Worm (Caenorhabditis elegans): Measurements from ENCODE around the gene plk-1.
A peak's percentile ranks its signal among the peaks of the same experiment; 100 is the strongest.

plk-1 gene

DNA sequence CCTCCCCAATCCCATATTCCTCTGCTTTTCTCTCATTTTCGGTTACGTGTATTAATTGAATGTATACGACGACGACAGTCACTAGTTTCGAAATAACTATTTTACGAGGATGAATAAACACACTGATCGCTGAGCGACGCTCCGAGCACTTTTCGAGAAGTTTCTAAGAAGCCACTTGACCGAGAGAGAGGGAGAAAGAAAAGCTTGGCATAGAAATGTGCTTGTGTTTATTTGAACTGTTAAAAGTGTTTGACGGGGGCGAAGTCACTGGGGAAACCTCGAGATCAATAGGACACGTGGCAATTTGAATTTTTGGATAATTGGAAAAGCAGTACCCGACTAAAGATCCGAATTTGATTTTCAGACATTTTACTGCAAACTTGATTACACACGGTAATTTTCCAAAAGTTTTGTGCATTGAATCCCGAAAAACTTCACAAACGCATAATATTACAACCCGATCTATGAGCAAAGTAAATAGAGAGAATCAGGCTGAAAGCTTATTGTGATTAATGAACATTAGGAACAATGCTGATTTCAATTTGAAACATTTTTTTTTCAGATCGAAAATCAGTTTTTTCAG, 35.5 kb downstream of the plk-1 start:
- TF ChIP-seq pha-4 (tag; optimal IDR thresholded peaks at IDR 0.05): peak; percentile 68
- no peak for TF ChIP-seq nhr-2 (tag; optimal IDR thresholded peaks at IDR 0.05)
- no peak for TF ChIP-seq unc-120 (tag; optimal IDR thresholded peaks at IDR 0.05; ENCODE audit: poor library complexity, severe bottlenecking)

DNA sequence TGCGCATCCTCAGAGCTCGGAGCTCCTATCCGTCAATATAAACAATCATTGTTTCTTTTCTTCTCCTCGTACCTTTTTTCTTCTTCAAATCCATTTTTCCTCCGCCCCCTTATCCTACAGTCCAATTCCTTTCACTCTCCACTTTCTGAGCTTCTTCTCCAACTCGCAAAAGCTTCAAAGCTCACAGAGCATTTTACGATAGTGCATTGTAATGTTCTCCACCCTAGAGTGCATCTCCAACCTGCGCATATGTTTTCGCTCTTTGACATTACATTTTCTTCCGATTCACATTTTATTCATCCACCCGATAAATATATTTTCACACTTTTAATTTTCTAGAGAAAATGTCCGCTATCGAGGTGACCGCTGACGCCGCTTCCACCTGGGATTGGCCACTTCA, 36.6 kb downstream of the plk-1 start, which contains the start of gene hsp-12.2:
Gene hsp-12.2, plus strand, starts transcription at position 301 of the 400 bp plus-strand sequence.
- TF ChIP-seq nhr-28 (tag; optimal IDR thresholded peaks at IDR 0.05) (no peak), nhr-2 (tag; optimal IDR thresholded peaks at IDR 0.05) (no peak), nhr-12 (tag; optimal IDR thresholded peaks at IDR 0.05) (no peak), nhr-237 (tag; optimal IDR thresholded peaks at IDR 0.05) (peak; percentile 23), hlh-1 (tag; optimal IDR thresholded peaks at IDR 0.05) (peak; percentile 64)

DNA sequence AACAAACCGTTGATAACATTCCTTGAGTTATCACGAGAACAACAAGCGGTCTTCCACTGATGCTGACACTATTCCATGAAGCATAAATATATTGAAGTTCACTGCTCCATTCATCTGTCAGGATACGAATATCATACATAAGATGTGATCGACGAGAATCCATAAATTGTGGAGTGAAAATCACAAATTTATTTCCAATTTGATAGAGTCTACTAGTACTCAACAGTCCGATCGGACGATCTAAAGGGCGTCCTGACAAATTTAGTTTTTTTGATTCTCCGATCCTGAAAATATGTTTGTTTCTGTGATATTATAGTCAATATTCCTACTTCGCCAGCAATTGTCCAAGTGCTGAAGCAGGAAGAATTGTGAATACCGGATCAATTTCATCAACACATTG, 41.1 kb downstream of the plk-1 start:
- TF ChIP-seq M03D4.4 (tag; optimal IDR thresholded peaks at IDR 0.05): no peak
- no peak for TF ChIP-seq cnd-1 (tag; optimal IDR thresholded peaks at IDR 0.05)
- no peak for TF ChIP-seq lsy-2 (tag; optimal IDR thresholded peaks at IDR 0.05)
- TF ChIP-seq blmp-1 (tag; optimal IDR thresholded peaks at IDR 0.05): no peak
- no peak for TF ChIP-seq unc-120 (tag; optimal IDR thresholded peaks at IDR 0.05; ENCODE audit: poor library complexity, severe bottlenecking)
- TF ChIP-seq nhr-76 (tag; optimal IDR thresholded peaks at IDR 0.05): no peak
- no peak for TF ChIP-seq nhr-2 (tag; optimal IDR thresholded peaks at IDR 0.05)
- TF ChIP-seq mab-5 (tag; optimal IDR thresholded peaks at IDR 0.05): no peak
- no peak for TF ChIP-seq lin-13 (tag; optimal IDR thresholded peaks at IDR 0.05)
- no peak for TF ChIP-seq unc-39 (tag; optimal IDR thresholded peaks at IDR 0.05)
- no peak for TF ChIP-seq nhr-28 (tag; optimal IDR thresholded peaks at IDR 0.05)
- TF ChIP-seq mls-2 (tag; optimal IDR thresholded peaks at IDR 0.05): no peak
- no peak for TF ChIP-seq ztf-11 (tag; optimal IDR thresholded peaks at IDR 0.05)

DNA sequence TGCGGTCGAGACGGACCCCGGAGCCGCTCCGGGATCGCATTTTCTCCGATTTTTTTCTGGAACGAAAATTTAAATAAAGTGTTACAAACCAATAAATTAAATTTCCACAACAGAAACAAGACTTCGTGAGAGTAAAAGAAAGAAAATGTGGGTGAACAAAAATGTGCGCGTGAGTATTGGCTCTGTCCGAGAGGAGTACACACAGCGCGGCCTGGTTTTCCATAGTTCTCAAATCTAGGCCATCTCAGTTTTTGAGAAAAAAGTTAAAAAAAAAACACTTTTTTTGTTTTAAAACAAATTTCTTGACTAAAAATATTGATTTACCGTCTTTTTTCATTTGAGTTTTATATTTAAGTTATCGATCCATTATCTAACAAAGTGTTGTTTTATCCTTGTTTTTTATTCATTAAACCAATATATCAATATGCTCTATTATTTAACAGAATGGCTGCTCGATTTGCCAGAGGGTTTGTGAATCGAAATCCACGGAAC, 43.5 kb downstream of the plk-1 start, which contains the start of the genes C14B9.8 and mrpl-18:
Gene C14B9.8, minus strand, starts transcription at position 56 of the 492 bp plus-strand sequence.
Gene mrpl-18, plus strand, starts transcription at position 442 of the 492 bp plus-strand sequence.
- no peak for TF ChIP-seq cnd-1 (tag; optimal IDR thresholded peaks at IDR 0.05)
- no peak for TF ChIP-seq elt-1 (tag; optimal IDR thresholded peaks at IDR 0.05; ENCODE audit: borderline replicate concordance, insufficient read depth)
- TF ChIP-seq lsy-2 (tag; optimal IDR thresholded peaks at IDR 0.05): peak; percentile 43
- TF ChIP-seq nhr-237 (tag; optimal IDR thresholded peaks at IDR 0.05): peak; percentile 38
- TF ChIP-seq mab-5 (tag; optimal IDR thresholded peaks at IDR 0.05): peak; percentile 19
- TF ChIP-seq unc-120 (tag; optimal IDR thresholded peaks at IDR 0.05; ENCODE audit: poor library complexity, severe bottlenecking): no peak

DNA sequence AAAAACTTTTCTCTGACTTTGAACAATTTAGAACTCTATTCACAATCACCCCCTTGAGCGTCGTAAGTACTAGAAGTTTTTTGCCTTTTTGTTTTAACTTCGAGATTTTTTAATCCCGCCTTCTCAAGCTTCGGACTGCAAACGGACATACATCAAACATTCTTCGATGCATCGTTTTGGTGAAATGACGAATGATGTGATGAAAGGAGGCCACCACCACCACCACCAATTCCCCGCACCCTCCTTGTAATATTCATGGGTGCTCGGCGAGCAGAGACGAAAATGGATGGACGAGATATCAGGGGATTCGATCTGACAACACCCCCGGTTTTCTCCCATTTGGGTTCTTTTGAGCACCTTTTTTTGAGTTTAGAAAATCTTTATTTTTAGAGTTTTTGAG, 44.8 kb downstream of the plk-1 start:
- no peak for TF ChIP-seq unc-120 (tag; optimal IDR thresholded peaks at IDR 0.05; ENCODE audit: poor library complexity, severe bottlenecking)
- TF ChIP-seq ceh-83 (GFP tag; optimal IDR thresholded peaks at IDR 0.05): no peak
- TF ChIP-seq pha-4 (tag; optimal IDR thresholded peaks at IDR 0.05): no peak
- TF ChIP-seq flh-1 (GFP tag; optimal IDR thresholded peaks at IDR 0.05): no peak
- TF ChIP-seq unc-62 (GFP tag; optimal IDR thresholded peaks at IDR 0.05): no peak
- no peak for TF ChIP-seq nhr-12 (tag; optimal IDR thresholded peaks at IDR 0.05)
- TF ChIP-seq ztf-11 (tag; optimal IDR thresholded peaks at IDR 0.05): no peak
- no peak for TF ChIP-seq lin-32 (GFP tag; optimal IDR thresholded peaks at IDR 0.05)
- no peak for TF ChIP-seq mab-5 (tag; optimal IDR thresholded peaks at IDR 0.05)
- no peak for TF ChIP-seq lsy-2 (tag; optimal IDR thresholded peaks at IDR 0.05)
- no peak for TF ChIP-seq mls-2 (tag; optimal IDR thresholded peaks at IDR 0.05)
- TF ChIP-seq blmp-1 (tag; optimal IDR thresholded peaks at IDR 0.05): no peak
- TF ChIP-seq elt-1 (tag; optimal IDR thresholded peaks at IDR 0.05; ENCODE audit: borderline replicate concordance, insufficient read depth): no peak
- TF ChIP-seq lin-13 (tag; optimal IDR thresholded peaks at IDR 0.05): no peak

DNA sequence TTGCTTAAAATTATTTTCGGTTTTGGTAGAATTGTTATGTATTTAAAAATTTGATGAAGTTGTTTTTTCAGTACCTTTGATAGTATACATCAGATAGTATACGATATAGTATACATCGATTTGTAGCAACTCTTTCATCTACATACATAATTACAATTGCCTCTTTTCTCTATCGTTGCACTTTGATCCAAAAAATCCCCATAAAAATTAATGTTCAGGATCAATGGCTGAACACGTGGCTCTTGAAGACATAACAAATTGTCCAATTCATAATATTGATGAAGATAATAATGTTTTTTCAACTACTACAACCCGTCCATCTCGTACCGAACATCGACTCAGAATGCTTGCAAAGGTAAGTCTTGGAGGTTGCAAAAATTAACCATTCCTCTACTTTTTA, 47.6 kb downstream of the plk-1 start, which contains the start of gene D2007.2:
Gene D2007.2, plus strand, starts transcription at position 213 of the 400 bp plus-strand sequence.
- TF ChIP-seq mep-1 (tag; optimal IDR thresholded peaks at IDR 0.05): no peak
